Worm (Caenorhabditis elegans) whole organism, L3 larva: ENCODE measurements around the gene F59A7.12.

ENCODE experiments used
- fkh-10 ChIP-seq: sonication (generic microtip); optimal IDR thresholded peaks from 2 replicates; lab custom pipeline; 2017; ENCODE audit warnings: missing biosample characterization, missing genetic modification reagents, missing genetic modification characterization
- jun-1 ChIP-seq: fragments of 150-350 bp; optimal IDR thresholded peaks from 2 replicates; lab custom pipeline; 2014; ENCODE audit warnings: missing biosample characterization, missing genetic modification reagents, missing genetic modification characterization
- nhr-25 ChIP-seq: sonication (generic microtip); optimal IDR thresholded peaks from 2 replicates; lab custom pipeline; 2017; ENCODE audit warnings: missing biosample characterization, missing genetic modification characterization
- nhr-43 ChIP-seq: sonication (generic microtip); optimal IDR thresholded peaks from 2 replicates; lab custom pipeline; 2016; ENCODE audit warnings: mild to moderate bottlenecking, missing genetic modification characterization, missing compliant biosample characterization; ENCODE audit not compliant: poor library complexity, severe bottlenecking
- pha-4 ChIP-seq: fragments of 150-350 bp; optimal IDR thresholded peaks from 2 replicates; lab custom pipeline; 2014; ENCODE audit warnings: missing biosample characterization, missing genetic modification reagents, missing genetic modification characterization
- pqm-1 ChIP-seq: fragments of 150-350 bp; optimal IDR thresholded peaks from 2 replicates; lab custom pipeline; 2017; ENCODE audit warnings: missing biosample characterization, missing genetic modification characterization, inconsistent platforms
- tbx-2 ChIP-seq: sonication (generic microtip); optimal IDR thresholded peaks from 2 replicates; lab custom pipeline; 2016; ENCODE audit warnings: mild to moderate bottlenecking, missing genetic modification characterization, missing compliant biosample characterization
- zag-1 ChIP-seq: fragments of 150-350 bp; optimal IDR thresholded peaks from 2 replicates; lab custom pipeline; 2014; ENCODE audit warnings: missing biosample characterization, missing genetic modification characterization

ce11 chrV:2068728-2069443 is 38.9 kb downstream of the F59A7.12 start:
- TF ChIP-seq fkh-10 (GFP tag; lab: Kevin White, UChicago) (no peak), pqm-1 (tag; lab: Kevin White, UChicago) (no peak), tbx-2 (tag; lab: Kevin White, UChicago) (no peak), nhr-25 (no peak), pha-4 (tag; lab: Kevin White, UChicago) (no peak), nhr-43 (tag; lab: Kevin White, UChicago) (no peak), jun-1 (tag; lab: Kevin White, UChicago) (no peak), zag-1 (tag; lab: Kevin White, UChicago) (no peak)
